Fruit fly (Drosophila melanogaster): ENCODE data around the gene CG13083.
A peak's percentile ranks its signal among the peaks of the same experiment; 100 is the strongest.

Gene CG13083

dm6 chr2L:19452535-19453317 lies 34.6 kb upstream of the CG13083 start (continued):
- TF ChIP-seq pzg (GFP tag; optimal IDR thresholded peaks at IDR 0.05) (no peak), ken (GFP tag; IDR thresholded peaks at IDR 0.05) (0 out of 3 replicates have a peak, but pooled peaks have one; percentile 52), gem (tag; optimal IDR thresholded peaks at IDR 0.05) (peak; percentile 44), mirr (GFP tag; optimal IDR thresholded peaks at IDR 0.05) (no peak), shn (GFP tag; optimal IDR thresholded peaks at IDR 0.05) (no peak), CG8924 (tag; optimal IDR thresholded peaks at IDR 0.05) (no peak), CG3281 (GFP tag; optimal IDR thresholded peaks at IDR 0.05) (peak; percentile 99), CG31441 (GFP tag; IDR thresholded peaks at IDR 0.05) (0 out of 2 replicates have a peak, but pooled peaks have one; percentile 16), grau (tag; optimal IDR thresholded peaks at IDR 0.05) (peak; percentile 82), dati (GFP tag; IDR thresholded peaks at IDR 0.05) (no peak), Drgx (GFP tag; IDR thresholded peaks at IDR 0.05) (peak; percentile 60), CG12155 (GFP tag; optimal IDR thresholded peaks at IDR 0.05) (no peak), az2 (GFP tag; optimal IDR thresholded peaks at IDR 0.05) (peak; percentile 22), CG1024 (GFP tag; IDR thresholded peaks at IDR 0.05) (0 out of 2 replicates have a peak, but pooled peaks have one; percentile 2), CG14965 (GFP tag; optimal IDR thresholded peaks at IDR 0.05; ENCODE audit: borderline replicate concordance) (no peak), H2.0 (GFP tag; IDR thresholded peaks at IDR 0.05) (no peak), pan (optimal IDR thresholded peaks at IDR 0.05) (no peak), pan (GFP tag; optimal IDR thresholded peaks at IDR 0.05 in 1 of 2, IDR thresholded peaks at IDR 0.05 in 1 of 2) (peak in 1 of 2 experiments; percentile 26), CG7372 (GFP tag; IDR thresholded peaks at IDR 0.05) (no peak), Rfx (GFP tag; IDR thresholded peaks at IDR 0.05) (peak; percentile 49), CG18619 (GFP tag; optimal IDR thresholded peaks at IDR 0.05) (no peak), Ets65A (GFP tag) (peak; percentile 93), CG6654 (GFP tag; optimal IDR thresholded peaks at IDR 0.05) (no peak), Dip2 (GFP tag; IDR thresholded peaks at IDR 0.05) (no peak), CG7786 (GFP tag; optimal IDR thresholded peaks at IDR 0.05) (no peak), H15 (GFP tag; IDR thresholded peaks at IDR 0.05) (no peak), kah (GFP tag; optimal IDR thresholded peaks at IDR 0.05) (no peak), CG7963 (GFP tag; IDR thresholded peaks at IDR 0.05; ENCODE audit: partially characterized antibody) (0 out of 3 replicates have a peak, but pooled peaks have one; percentile 17), CG2199 (GFP tag; IDR thresholded peaks at IDR 0.05) (no peak), dpn (GFP tag; optimal IDR thresholded peaks at IDR 0.05) (peak; percentile 17 to 38), CG7987 (GFP tag; optimal IDR thresholded peaks at IDR 0.05) (no peak), row (GFP tag; IDR thresholded peaks at IDR 0.05) (peak; percentile 73), Aef1 (GFP tag; IDR thresholded peaks at IDR 0.05) (no peak), knrl (GFP tag; IDR thresholded peaks at IDR 0.05; ENCODE audit: partially characterized antibody) (peak; percentile 17; the same call in 1 of the 3 replicates), CG15479 (GFP tag; optimal IDR thresholded peaks at IDR 0.05) (peak; percentile 76), CG11695 (GFP tag; IDR thresholded peaks at IDR 0.05) (no peak), sr (GFP tag; IDR thresholded peaks at IDR 0.05) (no peak), CG17829 (tag; optimal IDR thresholded peaks at IDR 0.05) (no peak), CG43689 (GFP tag; IDR thresholded peaks at IDR 0.05) (no peak), CG31365 (tag; optimal IDR thresholded peaks at IDR 0.05) (no peak), Stat92E (GFP tag; optimal IDR thresholded peaks at IDR 0.05) (no peak), pb (GFP tag; optimal IDR thresholded peaks at IDR 0.05) (no peak), CG13424 (tag; optimal IDR thresholded peaks at IDR 0.05) (no peak), dysf (GFP tag; IDR thresholded peaks at IDR 0.05) (peak; percentile 54; the same call in 2 of the 3 replicates), CG17328 (GFP tag; IDR thresholded peaks at IDR 0.05) (no peak), CG30403 (GFP tag; optimal IDR thresholded peaks at IDR 0.05) (peak; percentile 25), sd (tag; optimal IDR thresholded peaks at IDR 0.05) (peak; percentile 30), jumu (GFP tag; optimal IDR thresholded peaks at IDR 0.05) (peak; percentile 35), odd (GFP tag; optimal IDR thresholded peaks at IDR 0.05) (peak; percentile 7), MBD-R2 (GFP tag; IDR thresholded peaks at IDR 0.05) (peak; percentile 63)

Data from whole organism, embryonic.